Fruit fly (Drosophila melanogaster): ENCODE data around the gene mei-217.

mei-217 gene

DNA sequence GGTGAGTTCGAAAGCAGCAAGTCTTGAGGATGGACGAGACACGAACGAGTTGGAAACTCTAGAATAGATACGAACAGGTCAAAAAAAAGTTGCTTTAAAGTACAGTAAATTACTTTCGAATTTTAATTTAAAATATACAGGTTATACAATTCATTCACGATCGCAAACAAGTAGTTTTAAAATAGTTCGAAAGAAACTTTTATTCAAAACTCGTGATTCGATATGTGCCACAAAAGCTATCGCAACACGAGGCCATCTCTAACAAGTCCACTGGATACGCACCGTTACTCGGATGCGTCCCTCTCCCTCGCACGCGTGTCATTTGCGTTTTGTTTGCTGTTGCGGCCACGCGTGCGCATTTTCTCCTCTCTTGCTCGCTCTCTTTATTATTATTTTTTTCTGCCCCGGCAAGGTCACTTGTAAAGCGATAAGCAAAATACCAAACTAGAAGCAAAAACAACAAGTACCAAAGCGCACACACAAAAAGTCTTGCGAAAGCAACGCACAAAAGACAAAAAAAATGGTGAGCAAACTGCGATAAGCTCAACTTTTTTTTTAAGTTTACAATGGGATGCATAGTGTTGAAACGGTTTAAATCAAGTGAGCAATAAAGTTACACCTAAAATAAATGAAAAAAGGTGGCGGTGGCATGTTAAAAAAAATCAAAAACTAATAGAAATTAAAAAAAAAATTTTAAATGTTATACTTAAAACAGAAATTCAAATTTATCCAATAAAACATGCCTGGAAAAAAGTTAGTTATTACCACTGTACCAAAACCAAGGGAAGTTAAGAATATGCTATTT lies 17.6 kb downstream of the mei-217 start (continued):
- TF ChIP-seq CG6791 (GFP tag; IDR thresholded peaks at IDR 0.05; ENCODE audit: partially characterized antibody) (peak; percentile 88), Sox100B (GFP tag; optimal IDR thresholded peaks at IDR 0.05) (peak; percentile 70), CHES-1-like (GFP tag; optimal IDR thresholded peaks at IDR 0.05) (peak; percentile 38), B-H1 (GFP tag; IDR thresholded peaks at IDR 0.05) (peak; percentile 53; the same call in 2 of the 3 replicates), hkb (optimal IDR thresholded peaks at IDR 0.05) (no peak), hkb (GFP tag; IDR thresholded peaks at IDR 0.05) (peak; percentile 77), CG11560 (tag; IDR thresholded peaks at IDR 0.05) (no peak), CG14965 (GFP tag; optimal IDR thresholded peaks at IDR 0.05; ENCODE audit: borderline replicate concordance) (no peak), sima (GFP tag; optimal IDR thresholded peaks at IDR 0.05) (no peak), ac (GFP tag; optimal IDR thresholded peaks at IDR 0.05) (no peak), Mad (GFP tag; optimal IDR thresholded peaks at IDR 0.05) (peak; percentile 36), tll (GFP tag; optimal IDR thresholded peaks at IDR 0.05) (peak in 1 of 2 experiments; percentile 13), HHEX (GFP tag; optimal IDR thresholded peaks at IDR 0.05) (peak; percentile 72), Drgx (GFP tag; IDR thresholded peaks at IDR 0.05) (peak; percentile 26; the same call in 1 of the 2 replicates), dati (GFP tag; IDR thresholded peaks at IDR 0.05) (no peak; the same call in 1 of the 2 replicates), emc (GFP tag; optimal IDR thresholded peaks at IDR 0.05) (no peak), kni (GFP tag; optimal IDR thresholded peaks at IDR 0.05) (peak; percentile 69), lilli (GFP tag; optimal IDR thresholded peaks at IDR 0.05) (peak; percentile 42), CG15269 (tag; optimal IDR thresholded peaks at IDR 0.05) (peak; percentile 67), btn (GFP tag; optimal IDR thresholded peaks at IDR 0.05) (no peak), ERR (GFP tag; optimal IDR thresholded peaks at IDR 0.05) (peak; percentile 39), CG9609 (GFP tag; optimal IDR thresholded peaks at IDR 0.05) (no peak), lola (GFP tag; optimal IDR thresholded peaks at IDR 0.05) (peak in 1 of 3 experiments; percentile 61), Doc3 (GFP tag; IDR thresholded peaks at IDR 0.05; ENCODE audit: partially characterized antibody) (peak; percentile 97), CoRest (tag; optimal IDR thresholded peaks at IDR 0.05) (peak; percentile 54), tup (GFP tag; optimal IDR thresholded peaks at IDR 0.05) (no peak), sug (tag; optimal IDR thresholded peaks at IDR 0.05) (peak; percentile 60), CG6765 (GFP tag; optimal IDR thresholded peaks at IDR 0.05) (peak; percentile 67), Tbp (GFP tag; optimal IDR thresholded peaks at IDR 0.05) (no peak), CG13894 (tag; optimal IDR thresholded peaks at IDR 0.05) (peak; percentile 62), CG10321 (GFP tag; IDR thresholded peaks at IDR 0.05) (0 out of 2 replicates have a peak, but pooled peaks have one; percentile 30), CG17328 (GFP tag; IDR thresholded peaks at IDR 0.05) (peak; percentile 62), CG10462 (GFP tag; optimal IDR thresholded peaks at IDR 0.05) (no peak), CG31441 (GFP tag; IDR thresholded peaks at IDR 0.05) (peak; percentile 80), CG6254 (GFP tag; optimal IDR thresholded peaks at IDR 0.05) (no peak), Meics (GFP tag; optimal IDR thresholded peaks at IDR 0.05) (peak; percentile 81), salm (tag; optimal IDR thresholded peaks at IDR 0.05) (peak; percentile 25), CG13123 (GFP tag; optimal IDR thresholded peaks at IDR 0.05) (no peak), CG1602 (GFP tag; optimal IDR thresholded peaks at IDR 0.05) (peak; percentile 33), CG31388 (GFP tag; optimal IDR thresholded peaks at IDR 0.05) (no peak), Lhr (GFP tag; optimal IDR thresholded peaks at IDR 0.05) (no peak), CG11085 (GFP tag; IDR thresholded peaks at IDR 0.05) (peak; percentile 47; the same call in 1 of the 2 replicates), CG11504 (tag; optimal IDR thresholded peaks at IDR 0.05) (peak; percentile 78), CG17912 (GFP tag; optimal IDR thresholded peaks at IDR 0.05) (no peak), repo (GFP tag; optimal IDR thresholded peaks at IDR 0.05) (no peak), Bteb2 (GFP tag; optimal IDR thresholded peaks at IDR 0.05) (no peak), Rfx (GFP tag; IDR thresholded peaks at IDR 0.05) (peak; percentile 83), CG12769 (tag; optimal IDR thresholded peaks at IDR 0.05) (peak; percentile 54), CG10147 (GFP tag; optimal IDR thresholded peaks at IDR 0.05) (peak; percentile 72)
